Fruit fly (Drosophila melanogaster) whole organism, embryonic: ENCODE measurements around the gene CG13408.

ENCODE experiments used
- Bteb2 ChIP-seq: fragments of 200-800 bp; sonication (Bioruptor generic); optimal IDR thresholded peaks from 2 replicates; lab custom pipeline; 2016; ENCODE audit warnings: missing biosample characterization, missing genetic modification characterization
- CG14710 ChIP-seq: fragments of 200-800 bp; sonication (Bioruptor generic); optimal IDR thresholded peaks from 3 replicates; lab custom pipeline; 2019; ENCODE audit warnings: missing biosample characterization, mild to moderate bottlenecking, missing genetic modification characterization, moderate library complexity
- CG2199 ChIP-seq: fragments of 200-800 bp; sonication (Bioruptor generic); IDR thresholded peaks from 3 replicates; pipeline ENCODE4 v1.3.6; 2022; ENCODE audit warnings: missing biosample characterization, missing genetic modification characterization
- CG30403 ChIP-seq: fragments of 200-800 bp; sonication (Bioruptor generic); optimal IDR thresholded peaks from 3 replicates; lab custom pipeline; 2016; ENCODE audit warnings: missing biosample characterization, missing genetic modification characterization
- CG31441 ChIP-seq: fragments of 200-800 bp; sonication (Bioruptor generic); IDR thresholded peaks from 2 replicates; pipeline ENCODE4 v1.3.6; 2022; ENCODE audit warnings: missing biosample characterization, missing genetic modification characterization
- CG3163 ChIP-seq: fragments of 200-800 bp; sonication (Bioruptor generic); optimal IDR thresholded peaks from 3 replicates; lab custom pipeline; 2016; ENCODE audit warnings: missing biosample characterization, missing genetic modification characterization
- CG3847 ChIP-seq: fragments of 200-800 bp; sonication (Bioruptor generic); IDR thresholded peaks from 2 replicates; pipeline ENCODE4 v1.3.6; 2022; ENCODE audit warnings: missing biosample characterization, missing genetic modification characterization
- CG4360 ChIP-seq: fragments of 200-800 bp; sonication (Bioruptor generic); IDR thresholded peaks from 2 replicates; pipeline ENCODE4 v1.3.6; 2022; ENCODE audit warnings: missing biosample characterization, missing genetic modification characterization
- CG4854 ChIP-seq: fragments of 200-800 bp; sonication (Bioruptor generic); optimal IDR thresholded peaks from 2 replicates; lab custom pipeline; 2016; ENCODE audit warnings: missing biosample characterization, missing genetic modification characterization, inconsistent platforms
- CG8924 ChIP-seq: fragments of 200-800 bp; optimal IDR thresholded peaks from 3 replicates; lab custom pipeline; 2019; ENCODE audit warnings: missing biosample characterization, mild to moderate bottlenecking, missing genetic modification characterization, moderate library complexity
- Deaf1 ChIP-seq: fragments of 200-800 bp; optimal IDR thresholded peaks from 3 replicates; lab custom pipeline; 2019; ENCODE audit warnings: missing biosample characterization, mild to moderate bottlenecking, missing genetic modification characterization, moderate library complexity
- E2f1 ChIP-seq: fragments of 200-800 bp; sonication (Bioruptor generic); IDR thresholded peaks from 2 replicates; pipeline ENCODE4 v1.3.6; 2022; ENCODE audit warnings: missing biosample characterization, missing genetic modification characterization
- Fer2 ChIP-seq: fragments of 200-800 bp; sonication (Bioruptor generic); optimal IDR thresholded peaks from 2 replicates; lab custom pipeline; 2018; ENCODE audit warnings: missing biosample characterization, mild to moderate bottlenecking, missing genetic modification characterization, moderate library complexity
- HLH4C ChIP-seq: fragments of 200-800 bp; sonication (Bioruptor generic); IDR thresholded peaks from 3 replicates; pipeline ENCODE4 v1.3.6; 2022; ENCODE audit warnings: missing biosample characterization, missing genetic modification characterization; ENCODE audit not compliant: partially characterized antibody
- HmgZ ChIP-seq: fragments of 200-800 bp; sonication (Bioruptor generic); optimal IDR thresholded peaks from 2 replicates; lab custom pipeline; 2018; ENCODE audit warnings: missing biosample characterization, mild to moderate bottlenecking, missing genetic modification characterization
- Hr39 ChIP-seq: fragments of >200 bp; optimal IDR thresholded peaks from 2 replicates; lab custom pipeline; 2017
- Jarid2 ChIP-seq: fragments of 200-800 bp; sonication (Bioruptor generic); optimal IDR thresholded peaks from 3 replicates; lab custom pipeline; 2017; ENCODE audit warnings: mild to moderate bottlenecking, missing biosample characterization, missing genetic modification reagents, missing genetic modification characterization
- Med ChIP-seq: fragments of 200-800 bp; sonication (Bioruptor generic); peaks from one replicate; lab custom pipeline; 2016; ENCODE audit warnings: missing biosample characterization, missing genetic modification characterization, mild to moderate bottlenecking, inconsistent platforms, moderate library complexity
- Pdp1 ChIP-seq, 2 experiments: fragments of 200-800 bp; sonication (Bioruptor generic); optimal IDR thresholded peaks; 3 replicates each; lab custom pipeline; 2016; ENCODE audit warnings: missing biosample characterization in 2 of 2, missing genetic modification characterization in 2 of 2, mild to moderate bottlenecking in 1 of 2, moderate library complexity in 1 of 2
- Sox100B ChIP-seq: fragments of 200-800 bp; sonication (Bioruptor generic); optimal IDR thresholded peaks from 3 replicates; lab custom pipeline; 2018; ENCODE audit warnings: missing biosample characterization, mild to moderate bottlenecking, missing genetic modification characterization
- Trl ChIP-seq, 3 experiments: fragments of >200 bp in 2 of 3; fragments of 200-800 bp in 1 of 3; sonication (Bioruptor generic) in 1 of 3; optimal IDR thresholded peaks; 2 replicates in 1 of 3; 3 replicates in 2 of 3; lab custom pipeline; 2016 to 2017; ENCODE audit warnings: missing biosample characterization in 1 of 3, missing genetic modification characterization in 1 of 3
- bowl ChIP-seq: fragments of 200-800 bp; sonication (Bioruptor generic); IDR thresholded peaks from 2 replicates; pipeline ENCODE4 v1.3.6; 2022; ENCODE audit warnings: missing biosample characterization, missing genetic modification characterization
- cad ChIP-seq: fragments of >200 bp; optimal IDR thresholded peaks from 2 replicates; lab custom pipeline; 2017; ENCODE audit warnings: missing biosample characterization, missing genetic modification characterization
- cas ChIP-seq: fragments of 200-800 bp; sonication (Bioruptor generic); IDR thresholded peaks from 2 replicates; pipeline ENCODE4 v1.3.6; 2022; ENCODE audit warnings: missing biosample characterization, missing genetic modification characterization
- cg ChIP-seq: fragments of 200-800 bp; sonication (Bioruptor generic); optimal IDR thresholded peaks from 3 replicates; lab custom pipeline; 2019; ENCODE audit warnings: missing biosample characterization, mild to moderate bottlenecking, missing genetic modification characterization, moderate library complexity
- corto ChIP-seq: fragments of 200-800 bp; sonication (Bioruptor generic); optimal IDR thresholded peaks from 2 replicates; lab custom pipeline; 2016; ENCODE audit warnings: missing biosample characterization, mild to moderate bottlenecking, missing genetic modification characterization, moderate library complexity
- da ChIP-seq: fragments of 200-800 bp; sonication (Bioruptor generic); optimal IDR thresholded peaks from 2 replicates; lab custom pipeline; 2016; ENCODE audit warnings: missing biosample characterization, missing genetic modification characterization
- dpn ChIP-seq, 2 experiments: fragments of 200-800 bp; sonication (Bioruptor generic); optimal IDR thresholded peaks; 3 replicates each; lab custom pipeline; 2016; ENCODE audit warnings: missing biosample characterization in 2 of 2, missing genetic modification characterization in 2 of 2
- esg ChIP-seq: fragments of 200-800 bp; sonication (Bioruptor generic); conservative IDR thresholded peaks from 2 replicates; pipeline ENCODE4 v1.3.6; 2022; ENCODE audit warnings: missing biosample characterization, missing genetic modification characterization
- h ChIP-seq: fragments of >200 bp; optimal IDR thresholded peaks from 2 replicates; lab custom pipeline; 2017
- lbe ChIP-seq: fragments of 200-800 bp; sonication (Bioruptor generic); optimal IDR thresholded peaks from 2 replicates; lab custom pipeline; 2016; ENCODE audit warnings: missing biosample characterization, mild to moderate bottlenecking, missing genetic modification characterization
- nerfin-2 ChIP-seq: fragments of 200-800 bp; sonication (Bioruptor generic); IDR thresholded peaks from 2 replicates; pipeline ENCODE4 v1.3.6; 2022; ENCODE audit warnings: missing biosample characterization, missing genetic modification characterization; ENCODE audit not compliant: partially characterized antibody
- pfk ChIP-seq: fragments of 200-800 bp; sonication (Bioruptor generic); optimal IDR thresholded peaks from 2 replicates; lab custom pipeline; 2018; ENCODE audit warnings: missing biosample characterization, mild to moderate bottlenecking, missing genetic modification characterization, moderate library complexity
- ro ChIP-seq: fragments of 200-800 bp; sonication (Bioruptor generic); IDR thresholded peaks from 2 replicates; pipeline ENCODE4 v1.3.6; 2022; ENCODE audit warnings: missing biosample characterization, missing genetic modification characterization
- sd ChIP-seq: fragments of 200-800 bp; sonication (Bioruptor generic); optimal IDR thresholded peaks from 3 replicates; lab custom pipeline; 2018; ENCODE audit warnings: missing biosample characterization, mild to moderate bottlenecking, missing genetic modification characterization, moderate library complexity
- sens ChIP-seq: fragments of 200-800 bp; sonication (Bioruptor generic); peaks from one replicate; lab custom pipeline; 2016; ENCODE audit warnings: missing biosample characterization, missing genetic modification characterization
- sqz ChIP-seq: fragments of 200-800 bp; sonication (Bioruptor generic); optimal IDR thresholded peaks from 3 replicates; lab custom pipeline; 2018; ENCODE audit warnings: missing biosample characterization, mild to moderate bottlenecking, missing genetic modification characterization
- sr ChIP-seq: fragments of 200-800 bp; sonication (Bioruptor generic); IDR thresholded peaks from 3 replicates; pipeline ENCODE4 v1.3.6; 2022; ENCODE audit warnings: missing biosample characterization, missing genetic modification characterization
- stwl ChIP-seq: fragments of 200-800 bp; sonication (Bioruptor generic); optimal IDR thresholded peaks from 3 replicates; lab custom pipeline; 2018; ENCODE audit warnings: missing biosample characterization, mild to moderate bottlenecking, missing genetic modification characterization, moderate library complexity
- vfl ChIP-seq: fragments of 200-800 bp; sonication (Bioruptor generic); optimal IDR thresholded peaks from 2 replicates; lab custom pipeline; 2016; ENCODE audit warnings: missing biosample characterization, missing genetic modification characterization
- vvl ChIP-seq: fragments of 200-800 bp; sonication (Bioruptor generic); IDR thresholded peaks from 2 replicates; pipeline ENCODE4 v1.3.6; 2022; ENCODE audit warnings: missing biosample characterization, missing genetic modification characterization
- yki ChIP-seq: fragments of >200 bp; optimal IDR thresholded peaks from 3 replicates; lab custom pipeline; 2018
- zen2 ChIP-seq: fragments of 200-800 bp; sonication (Bioruptor generic); IDR thresholded peaks from 3 replicates; pipeline ENCODE4 v1.3.6; 2022; ENCODE audit warnings: missing biosample characterization, missing genetic modification characterization; ENCODE audit not compliant: partially characterized antibody

CG13408 gene

DNA sequence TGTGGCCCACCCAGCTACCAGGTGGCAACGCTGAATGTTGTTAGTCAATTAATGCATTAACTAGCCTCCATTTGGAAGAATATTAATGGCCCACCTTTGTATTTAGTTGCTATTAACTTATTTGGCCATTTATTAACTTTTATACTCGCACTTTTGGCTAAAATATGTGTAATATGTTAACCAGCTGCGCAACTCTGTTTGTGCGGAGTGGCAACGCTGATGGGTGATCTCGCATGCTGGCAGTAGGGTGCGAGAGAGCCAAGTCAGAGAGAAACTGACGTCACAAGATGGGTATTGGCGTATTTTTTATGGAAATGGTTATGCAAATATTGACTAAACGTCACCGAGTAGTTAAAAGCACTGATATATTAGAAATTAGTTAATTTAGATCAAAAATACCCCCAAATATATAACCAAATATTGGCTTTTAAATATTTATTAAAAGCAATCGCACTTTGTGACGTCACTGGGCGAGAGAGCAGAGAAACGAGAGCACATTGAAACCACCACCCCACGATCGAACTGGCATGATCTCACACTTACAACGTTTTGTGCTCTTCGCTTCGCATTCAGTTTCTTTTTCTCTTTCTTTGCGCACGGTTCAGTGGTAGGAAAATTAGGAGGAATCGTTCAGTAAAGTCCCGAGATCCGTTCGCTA, 38.4 kb upstream of the CG13408 start, which contains the start of gene how (continued):
- peak; percentile 43 for TF ChIP-seq sqz
- peak; percentile 45 for TF ChIP-seq stwl (tag; lab: Kevin White, UChicago)
- TF ChIP-seq vfl (GFP tag; lab: Kevin White, UChicago): no peak
- TF ChIP-seq dpn (GFP tag; optimal IDR thresholded peaks at IDR 0.05; lab: Kevin White, UChicago): peak in 1 of 2 experiments; percentile 30
- peak; percentile 78 for TF ChIP-seq HmgZ
- no peak for TF ChIP-seq Bteb2 (GFP tag; lab: Kevin White, UChicago)
- peak; percentile 20 for TF ChIP-seq Sox100B (GFP tag; lab: Kevin White, UChicago)
- TF ChIP-seq CG3847 (GFP tag; lab: Robert Waterston, UW): peak; percentile 67
- no peak for TF ChIP-seq esg
- peak; percentile 95 to 98 for TF ChIP-seq Trl (optimal IDR thresholded peaks at IDR 0.05; lab: Kevin White, UChicago)
- TF ChIP-seq Trl (GFP tag; optimal IDR thresholded peaks at IDR 0.05; lab: Kevin White, UChicago): peak; percentile 55
- TF ChIP-seq E2f1 (GFP tag; lab: Robert Waterston, UW): no peak
- TF ChIP-seq, all 482 proteins: peak for 148

DNA sequence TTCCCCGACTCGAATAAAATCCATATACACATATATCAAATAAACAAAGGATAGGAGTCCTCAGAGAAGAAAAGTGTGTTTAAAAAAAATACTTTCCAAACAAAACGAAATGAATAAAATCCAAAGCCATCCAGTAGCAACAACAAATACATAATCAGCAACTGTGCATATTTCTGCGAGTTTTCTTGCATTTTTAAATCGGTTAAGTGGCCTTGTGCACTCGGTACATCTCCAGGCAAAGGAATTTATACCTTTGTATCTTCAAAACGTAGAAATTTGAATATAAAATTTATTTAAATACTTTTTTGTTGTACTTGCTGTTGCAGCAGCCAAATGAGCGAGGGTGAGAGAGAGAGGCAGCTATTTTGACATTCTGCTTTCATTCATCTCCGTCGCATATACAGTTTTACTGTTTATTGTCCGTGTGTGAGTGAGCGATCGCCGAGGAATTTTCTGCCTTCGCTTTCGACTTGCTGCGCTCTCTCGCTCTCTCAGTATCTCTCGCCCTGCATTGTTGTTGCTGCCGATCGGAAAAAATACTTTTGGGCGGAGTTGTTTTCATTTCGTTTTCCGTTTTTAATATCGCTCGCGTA, 37.8 kb upstream of the CG13408 start:
- TF ChIP-seq ro (GFP tag; lab: Robert Waterston, UW) (no peak), zen2 (GFP tag; lab: Robert Waterston, UW) (peak; percentile 23; the same call in 1 of the 3 replicates), cad (GFP tag; lab: Kevin White, UChicago) (peak; percentile 44), Pdp1 (GFP tag; optimal IDR thresholded peaks at IDR 0.05; lab: Kevin White, UChicago) (no peak), Jarid2 (peak; percentile 77), yki (lab: Kevin White, UChicago) (peak; percentile 71), Deaf1 (peak; percentile 2), CG14710 (tag; lab: Kevin White, UChicago) (no peak), Trl (optimal IDR thresholded peaks at IDR 0.05; lab: Kevin White, UChicago) (peak; percentile 78 to 92), Trl (GFP tag; optimal IDR thresholded peaks at IDR 0.05; lab: Kevin White, UChicago) (no peak), Med (GFP tag; lab: Kevin White, UChicago) (peak; percentile 20), CG30403 (GFP tag; lab: Kevin White, UChicago) (no peak), CG31441 (GFP tag; lab: Robert Waterston, UW) (0 out of 2 replicates have a peak, but pooled peaks have one; percentile 6), sr (GFP tag; lab: Robert Waterston, UW) (no peak), vvl (GFP tag; lab: Robert Waterston, UW) (peak; percentile 27; the same call in 1 of the 2 replicates), bowl (no peak), CG4854 (GFP tag; lab: Kevin White, UChicago) (no peak), da (GFP tag; lab: Kevin White, UChicago) (no peak), CG3163 (GFP tag; lab: Kevin White, UChicago) (peak; percentile 24), h (no peak), pfk (no peak), lbe (peak; percentile 27), corto (GFP tag; lab: Kevin White, UChicago) (peak; percentile 31), CG2199 (GFP tag; lab: Robert Waterston, UW) (peak; percentile 11; the same call in 1 of the 3 replicates), nerfin-2 (GFP tag; lab: Robert Waterston, UW) (no peak), sens (GFP tag; lab: Kevin White, UChicago) (peak; percentile 40), CG4360 (GFP tag; lab: Robert Waterston, UW) (peak; percentile 72), Fer2 (tag; lab: Kevin White, UChicago) (no peak), CG8924 (tag; lab: Kevin White, UChicago) (peak; percentile 12), CG3847 (GFP tag; lab: Robert Waterston, UW) (no peak), HLH4C (peak; percentile 1; the same call in 1 of the 3 replicates), sd (peak; percentile 95), cg (GFP tag; lab: Kevin White, UChicago) (peak; percentile 73), cas (no peak), Hr39 (lab: Kevin White, UChicago) (no peak)
